Worm (Caenorhabditis elegans): ENCODE data around the gene W06A7.4.

DNA sequence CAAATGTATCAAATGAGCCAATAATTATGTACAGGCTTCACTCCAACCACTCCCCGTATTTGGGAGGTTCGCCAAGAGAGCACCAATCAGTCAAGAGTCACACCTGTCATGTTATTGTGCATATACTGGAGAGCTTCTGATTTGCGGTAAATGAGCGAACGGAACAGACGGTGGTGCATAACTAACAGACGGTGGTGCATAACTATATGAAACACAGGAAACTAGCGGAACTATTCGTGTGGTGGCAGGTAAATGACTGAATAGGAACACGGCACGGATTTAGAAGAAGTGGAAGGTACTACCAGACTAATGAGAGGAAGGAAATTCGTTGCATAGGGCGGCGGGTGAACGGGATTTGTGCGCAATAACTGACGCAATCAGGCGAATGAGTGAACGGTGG is 31.2 kb upstream of the W06A7.4 start:
- no peak for TF ChIP-seq elt-1 (tag; optimal IDR thresholded peaks at IDR 0.05; ENCODE audit: borderline replicate concordance, insufficient read depth)
- TF ChIP-seq snpc-4 (tag; optimal IDR thresholded peaks at IDR 0.05): no peak
- TF ChIP-seq nhr-237 (tag; optimal IDR thresholded peaks at IDR 0.05): no peak
- no peak for TF ChIP-seq elt-3 (tag; optimal IDR thresholded peaks at IDR 0.05)
- no peak for TF ChIP-seq nhr-28 (tag; optimal IDR thresholded peaks at IDR 0.05)

All from whole organism, mixed stage, embryonic.